Worm (Caenorhabditis elegans) whole organism, L4 larva: ENCODE results near the gene pas-1.

ENCODE experiments used
- F37D6.2 ChIP-seq: sonication (generic microtip); optimal IDR thresholded peaks from 2 replicates; lab custom pipeline; 2016; ENCODE audit warnings: mild to moderate bottlenecking, missing genetic modification characterization, missing compliant biosample characterization
- F44E2.7 ChIP-seq: fragments of 200-800 bp; sonication (Bioruptor generic); IDR thresholded peaks from 2 replicates; pipeline ENCODE4 v2.1.2; 2022; ENCODE audit warnings: missing genetic modification characterization, missing compliant biosample characterization
- Y105C5A.15 ChIP-seq: fragments of 200-800 bp; sonication (Bioruptor generic); IDR thresholded peaks from 2 replicates; pipeline ENCODE4 v1.3.6; 2022; ENCODE audit warnings: missing genetic modification characterization, missing compliant biosample characterization
- aha-1 ChIP-seq: fragments of 150-350 bp; peaks from one replicate; lab custom pipeline; 2014; ENCODE audit warnings: missing biosample characterization, missing genetic modification characterization
- aly-2 ChIP-seq: sonication (generic microtip); optimal IDR thresholded peaks from 2 replicates; lab custom pipeline; 2018; ENCODE audit warnings: missing biosample characterization, missing genetic modification characterization
- lim-7 ChIP-seq: fragments of 200-800 bp; sonication (Bioruptor generic); IDR thresholded peaks from 2 replicates; pipeline ENCODE4 v1.3.6; 2022; ENCODE audit warnings: missing genetic modification characterization, missing compliant biosample characterization
- lin-15B ChIP-seq: fragments of 150-350 bp; sonication (generic microtip); optimal IDR thresholded peaks from 3 replicates; lab custom pipeline; 2014; ENCODE audit warnings: missing biosample characterization, missing genetic modification characterization
- nhr-10 ChIP-seq: fragments of 150-350 bp; optimal IDR thresholded peaks from 2 replicates; lab custom pipeline; 2014; ENCODE audit warnings: missing biosample characterization, missing genetic modification characterization
- set-16 ChIP-seq: fragments of 200-800 bp; sonication (Bioruptor generic); IDR thresholded peaks from 2 replicates; pipeline ENCODE4 v1.3.6; 2022; ENCODE audit warnings: missing genetic modification reagents, missing genetic modification characterization, missing compliant biosample characterization
- skn-1 ChIP-seq: fragments of 150-350 bp; optimal IDR thresholded peaks from 2 replicates; lab custom pipeline; 2014; ENCODE audit warnings: missing biosample characterization, missing genetic modification characterization
- spr-3 ChIP-seq: fragments of 200-800 bp; sonication (Bioruptor generic); optimal IDR thresholded peaks from 2 replicates; lab custom pipeline; 2018; ENCODE audit warnings: mild to moderate bottlenecking, missing genetic modification characterization, missing compliant biosample characterization
- unc-130 ChIP-seq: sonication (generic microtip); optimal IDR thresholded peaks from 2 replicates; lab custom pipeline; 2016; ENCODE audit warnings: missing genetic modification reagents, missing genetic modification characterization, missing compliant biosample characterization
- unc-62 ChIP-seq, 3 experiments: fragments of 150-350 bp in 1 of 3; sonication (generic microtip); optimal IDR thresholded peaks in 2 of 3; peaks in 1 of 3; 1 replicate in 1 of 3; 2 replicates in 2 of 3; lab custom pipeline; 2014 to 2017; ENCODE audit warnings: missing biosample characterization in 3 of 3, missing genetic modification characterization in 3 of 3, missing genetic modification reagents in 3 of 3, missing genotype in 1 of 3

pas-1 gene

ce11 chrV:14380242-14380641, 42.2 kb downstream of the pas-1 start:
- peak in 1 of 2 experiments; percentile 96 for TF ChIP-seq unc-62 (GFP tag; optimal IDR thresholded peaks at IDR 0.05 in 1 of 2; lab: Kevin White, UChicago)
- TF ChIP-seq unc-62 (tag; optimal IDR thresholded peaks at IDR 0.05; lab: Kevin White, UChicago) = no peak
- TF ChIP-seq F44E2.7 (GFP tag; lab: Robert Waterston, UW) = no peak
- TF ChIP-seq aha-1 (tag; lab: Kevin White, UChicago) = peak; percentile 37

ce11 chrV:14378986-14379385, 43.4 kb downstream of the pas-1 start, which contains the start of gene npr-43:
TSS of gene npr-43 (minus strand) at chrV:14379086.
- TF ChIP-seq F37D6.2 (no peak), aha-1 (tag; lab: Kevin White, UChicago) (peak; percentile 68)
- TF ChIP-seq, all 104 proteins: peak for 1

ce11 chrV:14378052-14378451, 44.4 kb downstream of the pas-1 start:
- TF ChIP-seq aly-2 (tag; lab: Kevin White, UChicago) = no peak
- peak in 1 of 2 experiments; percentile 77 for TF ChIP-seq unc-62 (GFP tag; optimal IDR thresholded peaks at IDR 0.05 in 1 of 2; lab: Kevin White, UChicago)
- no peak for TF ChIP-seq unc-62 (tag; optimal IDR thresholded peaks at IDR 0.05; lab: Kevin White, UChicago)

- no peak for TF ChIP-seq skn-1
- no peak for TF ChIP-seq unc-130 (GFP tag; lab: Kevin White, UChicago)
- TF ChIP-seq aha-1 (tag; lab: Kevin White, UChicago) = no peak
- no peak for TF ChIP-seq nhr-10 (tag; lab: Kevin White, UChicago)
- TF ChIP-seq F37D6.2 = no peak
- no peak for TF ChIP-seq spr-3
- no peak for TF ChIP-seq Y105C5A.15 (GFP tag; lab: Robert Waterston, UW)
- no peak for TF ChIP-seq set-16 (GFP tag; lab: Robert Waterston, UW)
- no peak for TF ChIP-seq lim-7 (GFP tag; lab: Robert Waterston, UW)
- TF ChIP-seq lin-15B = no peak
Measured at ce11 chrV:14372774-14373173, 49.6 kb downstream of the pas-1 start, which contains the start of gene unc-39. TSS of gene unc-39 (plus strand) at chrV:14373074.
